Fruit fly (Drosophila melanogaster) S2 (cell line): ENCODE results near the gene CG34456.

Experiments
- CG8478 ChIP-seq: fragments of >200 bp; optimal IDR thresholded peaks from 2 replicates; lab custom pipeline; 2018
- CTCF ChIP-seq, 2 experiments: fragments of >200 bp; optimal IDR thresholded peaks; 2 replicates each; lab custom pipeline; 2018

Gene CG34456

DNA sequence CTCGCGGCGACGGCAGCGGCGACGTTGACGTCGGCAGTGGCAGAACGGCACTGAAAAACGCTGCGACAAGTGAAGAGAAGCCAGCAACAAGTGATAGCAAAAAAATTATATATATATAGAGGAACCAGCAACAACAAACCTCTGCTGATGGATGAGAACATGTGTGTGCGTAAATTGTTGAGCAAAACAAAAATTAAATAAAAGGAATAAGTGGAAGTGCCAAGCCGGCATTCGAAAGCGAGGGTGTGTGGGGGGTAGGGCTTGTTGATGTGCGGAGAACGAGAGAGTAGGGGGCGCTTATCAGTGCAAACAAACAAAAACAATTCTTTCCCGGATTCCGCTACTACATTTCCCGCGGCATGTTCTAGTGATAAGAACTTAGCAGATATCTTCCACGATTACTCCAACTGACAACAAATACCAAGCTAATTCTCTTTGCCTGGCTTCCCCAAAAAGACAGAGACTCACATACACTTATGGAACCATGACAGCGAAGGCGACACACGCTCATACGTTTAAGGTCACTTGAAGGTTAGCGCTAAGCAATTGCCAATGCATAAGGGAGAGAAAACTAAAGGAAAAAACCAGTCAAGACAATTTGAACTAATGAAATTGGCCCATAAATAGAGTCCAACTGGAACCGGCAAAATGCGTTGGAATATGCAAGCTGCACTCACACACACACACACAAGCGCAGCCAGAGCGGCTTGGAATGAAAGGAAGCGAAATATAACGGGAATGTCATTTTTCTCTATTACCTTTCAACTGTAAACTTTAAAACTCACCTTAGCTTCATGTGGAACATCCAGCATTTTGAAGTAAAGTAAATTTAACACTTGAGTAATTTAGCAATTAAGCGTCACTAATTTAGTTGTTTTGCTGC lies 3.8 kb upstream of the CG34456 start:
- TF ChIP-seq CTCF (optimal IDR thresholded peaks at IDR 0.05; lab: Kevin White, UChicago) (no peak), CG8478 (lab: Kevin White, UChicago) (no peak)

DNA sequence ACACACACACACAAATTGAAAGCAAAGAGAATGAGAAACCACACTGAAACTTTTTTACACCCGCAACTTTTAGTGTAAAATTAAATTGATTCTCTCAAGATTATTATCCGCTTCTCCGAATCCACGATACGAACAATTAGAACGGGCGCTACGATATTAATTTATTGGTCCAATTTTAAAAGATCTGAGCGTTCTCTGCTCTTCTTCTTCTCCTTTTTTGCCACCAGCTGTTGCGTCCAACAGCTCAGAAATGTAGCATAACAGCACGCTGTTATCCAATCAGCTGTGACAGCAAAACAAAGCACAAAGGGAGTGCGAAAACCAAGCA lies 3.2 kb upstream of the CG34456 start, which contains the start of the genes UGP and Svip:
UGP (minus strand) TSS at position 223 of the 328 bp plus-strand sequence.
Svip (plus strand) TSS at position 287 of the 328 bp plus-strand sequence.
- no peak for TF ChIP-seq CTCF (optimal IDR thresholded peaks at IDR 0.05; lab: Kevin White, UChicago)

DNA sequence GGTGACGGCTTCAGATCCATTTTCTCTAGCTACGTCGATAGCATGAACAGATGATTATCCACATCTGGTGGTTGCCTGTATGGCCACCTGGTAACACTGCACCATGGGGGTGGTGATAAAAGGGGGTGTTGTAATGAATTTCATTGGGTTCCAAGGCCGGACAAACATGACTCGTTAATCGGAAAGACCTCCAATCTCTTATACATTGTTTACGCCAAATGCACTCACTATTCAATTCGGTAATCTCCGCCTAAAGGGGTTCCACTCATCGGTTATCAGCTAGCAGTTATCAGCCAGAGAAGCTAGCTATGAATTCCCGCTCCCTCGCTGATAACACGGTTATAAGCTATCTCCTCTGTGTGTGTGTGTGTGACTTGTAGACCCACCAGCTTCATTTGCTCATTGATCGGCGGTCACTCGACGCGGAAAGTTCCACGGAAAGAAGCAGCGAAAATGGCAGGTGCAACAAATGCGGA lies 1.7 kb upstream of the CG34456 start, which contains the start of gene Pdxk:
Pdxk (plus strand) TSS at position 100 of the 476 bp plus-strand sequence.
- no peak for TF ChIP-seq CTCF (optimal IDR thresholded peaks at IDR 0.05; lab: Kevin White, UChicago)
- no peak for TF ChIP-seq CG8478 (lab: Kevin White, UChicago)

DNA sequence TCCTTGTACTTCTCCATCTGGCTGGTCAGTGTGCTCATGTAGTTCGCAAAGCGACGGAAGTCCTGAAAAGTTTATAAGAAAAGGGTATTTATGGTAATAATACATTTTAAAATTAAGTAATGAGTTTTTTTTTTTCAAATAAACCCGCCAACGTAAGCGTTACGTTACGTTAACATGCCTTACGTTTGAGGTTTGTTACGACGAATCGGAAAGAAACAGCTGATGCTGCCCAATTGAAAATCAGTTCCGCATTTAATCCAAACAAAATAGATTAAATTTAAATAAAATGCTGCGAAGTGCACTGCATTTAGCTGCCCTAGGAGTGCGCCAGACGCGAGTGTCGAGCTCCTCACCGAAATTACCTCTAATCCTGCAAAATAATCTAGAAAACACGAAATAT lies 2.2 kb downstream of the CG34456 start, which contains the start of gene mRRF1:
mRRF1 (plus strand) TSS at position 220 of the 400 bp plus-strand sequence.
- TF ChIP-seq CG8478 (lab: Kevin White, UChicago): no peak

DNA sequence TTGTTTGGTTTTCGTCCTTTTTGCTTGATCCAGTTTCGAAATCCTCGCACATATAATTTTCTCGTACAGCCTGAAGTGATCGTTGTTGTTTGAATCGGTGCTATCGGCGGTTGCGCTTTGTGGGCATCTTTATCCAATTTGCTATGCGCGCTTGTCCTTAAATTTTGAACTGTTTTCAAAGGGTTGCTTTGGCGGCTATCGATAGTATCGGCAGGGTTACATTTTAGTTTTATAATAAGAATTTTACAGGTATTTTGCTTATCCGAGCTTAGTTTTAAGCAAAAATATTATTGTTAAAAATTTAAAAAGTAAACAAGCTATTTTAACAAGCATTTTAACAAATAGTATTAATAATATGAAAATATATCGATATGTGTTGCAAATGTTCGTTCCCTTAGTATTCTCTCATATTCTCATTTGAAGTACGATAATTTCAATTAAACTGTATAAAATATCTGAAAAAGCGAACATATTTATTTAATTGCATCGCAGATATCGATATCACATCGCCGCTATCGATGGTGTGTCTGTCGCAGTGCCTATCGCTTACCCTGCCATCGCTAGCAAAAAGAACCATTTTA lies 5.0 kb downstream of the CG34456 start, which contains the start of the genes Klp67A and CG4452:
Klp67A (minus strand) TSS at position 197 of the 581 bp plus-strand sequence.
CG4452 (plus strand) TSS at position 528 of the 581 bp plus-strand sequence.
- TF ChIP-seq CG8478 (lab: Kevin White, UChicago) (no peak), CTCF (optimal IDR thresholded peaks at IDR 0.05; lab: Kevin White, UChicago) (no peak)

DNA sequence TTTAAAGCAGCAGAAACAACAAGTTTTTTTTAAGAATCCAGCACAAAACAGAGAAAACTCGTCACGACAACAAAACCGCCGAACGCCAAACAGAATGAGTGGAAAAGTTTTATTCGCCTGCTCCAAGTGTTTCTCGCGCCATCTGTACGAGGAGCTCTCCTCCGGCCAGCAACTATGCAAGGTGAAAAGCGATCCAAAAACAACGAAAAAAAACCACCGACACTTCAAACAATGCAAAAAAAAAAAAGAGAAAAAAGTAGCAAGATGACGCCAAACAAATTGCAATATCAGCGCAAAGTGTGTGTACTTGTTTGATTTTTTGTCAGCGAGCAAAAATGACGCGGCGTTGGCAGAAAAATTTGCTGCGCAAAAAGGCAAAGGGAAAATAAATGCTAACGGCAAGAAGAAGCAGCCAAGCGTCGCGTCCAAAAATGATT lies 5.5 kb downstream of the CG34456 start:
- TF ChIP-seq CG8478 (lab: Kevin White, UChicago) (no peak), CTCF (optimal IDR thresholded peaks at IDR 0.05; lab: Kevin White, UChicago) (no peak)

DNA sequence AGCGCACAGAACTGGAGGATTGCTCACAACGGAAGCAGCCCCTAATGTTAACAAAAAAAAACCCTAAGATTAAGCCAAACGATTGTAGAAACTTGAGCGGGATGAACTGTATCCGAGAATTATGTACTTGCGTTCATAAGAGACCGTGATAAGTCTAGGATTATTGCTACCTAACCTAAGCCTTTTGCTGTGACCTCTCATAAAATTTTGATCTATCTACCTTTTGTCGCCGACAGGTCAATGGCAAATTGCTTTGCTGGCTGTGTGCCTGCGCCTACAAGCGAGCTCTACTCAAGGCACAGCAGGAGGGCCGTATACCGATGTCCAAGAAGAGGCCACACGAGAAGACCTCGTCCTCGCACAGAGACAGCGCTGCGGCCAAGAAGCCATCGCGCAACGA lies 6.8 kb downstream of the CG34456 start:
- TF ChIP-seq CTCF (optimal IDR thresholded peaks at IDR 0.05; lab: Kevin White, UChicago) (no peak), CG8478 (lab: Kevin White, UChicago) (no peak)

DNA sequence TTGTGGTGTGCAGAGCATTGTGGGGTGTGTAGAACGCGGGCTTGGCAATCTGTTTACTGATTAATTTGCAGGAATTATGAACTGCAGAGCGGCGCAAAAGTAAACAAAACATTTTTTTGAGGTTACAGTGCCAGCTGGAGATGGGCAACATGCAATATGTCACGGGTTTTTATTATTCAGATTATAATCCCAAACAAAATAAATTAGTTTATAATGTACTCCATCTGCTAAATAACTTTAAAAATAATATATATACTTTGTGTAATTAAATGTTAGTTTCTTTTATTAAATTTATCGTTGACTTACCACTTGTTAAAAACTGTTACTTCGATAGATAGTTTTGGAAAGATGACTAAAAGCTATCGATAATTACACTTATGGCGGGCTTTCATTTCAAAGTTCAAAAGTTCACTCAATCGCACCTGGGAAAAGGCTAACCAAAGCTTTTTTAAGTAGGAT lies 9.0 kb downstream of the CG34456 start, which contains the start of gene Fdx1:
Fdx1 (minus strand) TSS at position 332 of the 459 bp plus-strand sequence.
- TF ChIP-seq CTCF (optimal IDR thresholded peaks at IDR 0.05; lab: Kevin White, UChicago) (no peak), CG8478 (lab: Kevin White, UChicago) (no peak)

DNA sequence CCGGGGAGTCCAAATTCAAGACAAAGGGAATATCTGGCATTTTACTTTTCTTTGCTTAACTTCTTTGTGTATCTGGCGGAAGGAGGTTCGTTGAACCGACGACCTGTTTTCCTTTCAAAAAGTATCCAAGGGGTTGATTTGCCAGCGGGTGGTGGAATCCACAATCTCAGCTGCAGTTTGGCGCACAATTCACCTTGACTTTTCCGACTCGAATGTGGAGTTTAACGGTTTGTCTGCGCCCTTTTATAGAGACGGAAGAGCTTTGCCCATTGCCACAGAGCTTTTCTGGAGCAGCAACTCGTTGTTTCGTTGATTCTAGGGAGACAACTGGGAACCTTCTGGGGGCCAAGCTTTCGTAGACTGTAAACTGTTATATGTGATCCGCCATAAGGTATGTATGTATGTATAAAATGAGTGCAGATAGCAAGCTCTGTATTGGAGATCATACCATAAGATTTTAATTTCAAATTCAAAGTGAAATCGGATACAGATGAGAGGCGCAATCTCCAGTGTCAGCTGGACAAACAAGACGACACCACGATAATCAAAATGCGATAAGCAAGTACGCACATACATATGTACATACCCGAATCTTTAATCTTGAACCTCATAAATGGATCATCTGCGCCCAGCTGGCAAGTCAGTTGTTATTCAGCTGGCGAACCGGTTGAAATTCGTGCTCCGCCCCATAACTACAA lies 10.5 kb downstream of the CG34456 start, which contains the start of the genes Hsp67Bc, CG4456 and Hsp22:
Hsp67Bc (minus strand) TSS at position 220 of the 698 bp plus-strand sequence.
CG4456 (plus strand) TSS at position 445 of the 698 bp plus-strand sequence.
Hsp22 (plus strand) TSS at position 654 of the 698 bp plus-strand sequence.
- TF ChIP-seq CG8478 (lab: Kevin White, UChicago) (no peak), CTCF (optimal IDR thresholded peaks at IDR 0.05; lab: Kevin White, UChicago) (no peak)

DNA sequence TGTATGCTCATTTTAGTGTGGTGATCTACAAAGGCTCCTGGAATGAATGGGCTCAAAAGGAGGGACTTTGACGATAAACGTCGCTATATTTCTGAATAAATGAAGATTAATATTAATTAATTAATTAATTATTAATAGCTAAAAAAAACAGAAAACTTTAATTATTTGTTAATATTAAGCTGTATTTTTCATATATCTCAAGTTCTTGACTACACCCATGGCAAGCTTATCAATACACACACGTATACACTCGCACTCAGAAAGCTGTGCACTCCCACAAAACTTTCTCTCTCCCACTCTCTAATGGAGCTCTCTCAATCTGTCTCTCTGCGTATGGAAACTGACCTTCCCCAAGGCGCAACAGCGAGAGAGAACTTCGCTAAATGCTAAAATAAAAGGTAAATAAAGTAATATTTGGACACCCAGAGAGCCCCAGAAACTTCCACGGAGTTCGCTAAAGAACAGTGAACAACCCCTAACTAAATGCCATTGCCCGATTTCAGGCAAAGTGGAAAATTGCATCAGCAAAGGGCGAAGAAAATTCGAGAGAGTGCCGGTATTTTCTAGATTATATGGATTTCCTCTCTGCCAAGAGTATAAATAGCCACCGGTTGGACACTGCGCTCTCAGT lies 11.6 kb downstream of the CG34456 start:
- TF ChIP-seq CG8478 (lab: Kevin White, UChicago) (no peak), CTCF (optimal IDR thresholded peaks at IDR 0.05; lab: Kevin White, UChicago) (no peak)

DNA sequence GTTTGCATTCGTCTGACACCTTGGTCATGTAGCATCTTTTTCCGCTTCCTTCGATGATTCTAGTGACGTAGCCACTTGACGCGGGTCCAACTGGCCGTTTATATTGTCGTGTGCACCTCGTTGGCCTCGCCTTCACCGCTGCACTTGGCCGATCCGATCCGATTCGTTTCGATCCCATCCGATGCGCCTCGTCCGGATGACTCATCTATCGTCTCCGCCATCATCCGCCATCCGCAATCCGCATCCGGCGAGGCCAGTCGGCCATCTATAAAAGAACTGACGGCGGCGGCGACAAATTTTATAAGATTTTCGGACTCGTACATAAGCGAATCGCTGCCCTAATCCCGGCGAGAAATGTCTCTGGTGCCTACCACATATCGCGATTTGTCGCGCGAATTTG lies 13.2 kb downstream of the CG34456 start, which contains the start of gene CG4461:
CG4461 (plus strand) TSS at position 301 of the 400 bp plus-strand sequence.
- TF ChIP-seq CG8478 (lab: Kevin White, UChicago): no peak
- no peak for TF ChIP-seq CTCF (optimal IDR thresholded peaks at IDR 0.05; lab: Kevin White, UChicago)

DNA sequence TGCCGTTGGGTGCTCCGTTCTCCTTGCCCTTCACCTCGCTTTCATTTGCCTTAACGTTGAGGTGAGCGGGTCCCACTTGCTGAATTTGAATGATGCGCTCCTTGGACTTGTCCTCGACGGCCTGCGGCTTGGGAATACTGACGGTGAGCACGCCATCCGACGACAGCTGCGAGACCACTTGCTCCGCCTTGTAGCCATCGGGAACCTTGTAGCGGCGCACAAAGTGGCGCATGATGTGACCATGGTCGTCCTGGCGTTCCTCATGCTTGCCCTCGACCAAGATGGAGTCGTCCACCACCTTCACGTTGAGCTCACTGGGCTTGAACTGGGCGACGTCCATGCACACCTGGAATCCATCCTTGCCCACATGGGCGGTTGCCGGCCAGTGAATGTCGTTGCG lies 14.7 kb downstream of the CG34456 start:
- TF ChIP-seq CTCF (optimal IDR thresholded peaks at IDR 0.05; lab: Kevin White, UChicago) (no peak), CG8478 (lab: Kevin White, UChicago) (no peak)

DNA sequence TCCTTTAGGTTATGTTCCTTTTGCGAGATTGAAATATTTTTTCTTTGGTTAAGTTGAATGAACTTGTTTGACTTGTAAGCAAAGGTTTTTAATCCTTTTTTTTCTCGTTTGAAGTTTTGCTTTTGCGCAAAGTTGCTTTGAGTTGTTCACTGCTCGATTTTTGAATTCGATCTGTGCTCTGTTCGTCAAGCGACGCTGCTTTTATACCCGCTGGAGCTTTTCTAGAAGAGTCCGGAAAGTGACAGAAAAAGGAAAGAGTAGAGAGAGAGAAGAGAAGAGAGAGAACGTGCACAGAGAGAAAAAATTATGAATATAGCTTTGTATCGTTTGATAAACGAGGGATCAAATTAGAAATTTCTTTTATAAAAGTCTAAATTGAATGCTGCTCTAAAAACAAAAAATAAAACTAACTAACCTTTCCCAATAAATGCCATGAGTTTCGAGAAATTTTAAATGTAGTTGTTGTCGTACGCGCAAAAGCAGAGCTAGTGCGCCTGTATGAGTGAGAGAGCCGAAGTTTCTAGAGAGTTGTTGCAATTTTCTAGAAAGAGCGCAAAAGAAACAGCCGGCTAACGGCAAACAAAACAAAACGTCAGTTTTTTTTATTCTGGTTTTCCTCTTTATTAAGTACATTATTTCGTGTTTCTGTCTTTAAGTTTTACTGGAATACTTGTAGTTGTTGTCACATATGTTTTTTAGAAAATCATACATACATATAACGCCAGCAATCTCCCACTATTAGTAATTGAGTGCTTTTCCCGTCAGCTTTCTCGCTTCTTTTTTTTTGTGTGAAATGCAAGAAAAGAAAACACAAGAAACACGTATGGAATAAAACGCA lies 15.5 kb downstream of the CG34456 start, which contains the start of gene Hsp26:
Hsp26 (minus strand) TSS at position 230 of the 838 bp plus-strand sequence.
- TF ChIP-seq CTCF (optimal IDR thresholded peaks at IDR 0.05; lab: Kevin White, UChicago) (no peak), CG8478 (lab: Kevin White, UChicago) (no peak)
